Worm (Caenorhabditis elegans): Measurements from ENCODE around the gene F25B3.5.

The F25B3.5 gene

ce11 chrV:9582594-9583322, 12.7 kb upstream of the F25B3.5 start, which contains the start of gene rtfo-1 (continued):
- TF ChIP-seq nfya-1 (tag; optimal IDR thresholded peaks at IDR 0.05; ENCODE audit: borderline replicate concordance, insufficient read depth) (no peak), hlh-26 (GFP tag; conservative IDR thresholded peaks at IDR 0.05) (no peak), hlh-12 (tag; optimal IDR thresholded peaks at IDR 0.05) (no peak), lin-54 (GFP tag; optimal IDR thresholded peaks at IDR 0.05) (no peak), F49E8.2 (tag; optimal IDR thresholded peaks at IDR 0.05; ENCODE audit: insufficient read depth) (no peak), egrh-3 (GFP tag; IDR thresholded peaks at IDR 0.05) (no peak), tlf-1 (GFP tag; optimal IDR thresholded peaks at IDR 0.05) (no peak), Y53G8AR.9 (GFP tag; conservative IDR thresholded peaks at IDR 0.05) (no peak), ztf-3 (GFP tag; optimal IDR thresholded peaks at IDR 0.05) (no peak), F23B12.7 (tag; optimal IDR thresholded peaks at IDR 0.05; ENCODE audit: insufficient read depth) (no peak), ceh-40 (GFP tag; IDR thresholded peaks at IDR 0.05) (no peak), die-1 (tag; optimal IDR thresholded peaks at IDR 0.05) (no peak), hrde-1 (tag; optimal IDR thresholded peaks at IDR 0.05; ENCODE audit: borderline replicate concordance) (no peak), madf-3 (GFP tag; IDR thresholded peaks at IDR 0.05) (no peak), akir-1 (GFP tag; optimal IDR thresholded peaks at IDR 0.05) (no peak), ztf-18 (tag; optimal IDR thresholded peaks at IDR 0.05) (peak; percentile 34), chd-7 (tag; optimal IDR thresholded peaks at IDR 0.05) (no peak), ama-1 (optimal IDR thresholded peaks at IDR 0.05) (no peak), ama-1 (GFP tag; optimal IDR thresholded peaks at IDR 0.05) (no peak), atf-7 (tag; optimal IDR thresholded peaks at IDR 0.05) (no peak), ztf-22 (GFP tag; optimal IDR thresholded peaks at IDR 0.05) (no peak), ets-4 (GFP tag; optimal IDR thresholded peaks at IDR 0.05) (no peak), aptf-3 (GFP tag; IDR thresholded peaks at IDR 0.05) (no peak), ceh-91 (GFP tag; IDR thresholded peaks at IDR 0.05) (no peak), C17E4.6 (GFP tag; IDR thresholded peaks at IDR 0.05) (no peak), K11D2.4 (GFP tag; IDR thresholded peaks at IDR 0.05) (no peak), cebp-1 (GFP tag; IDR thresholded peaks at IDR 0.05) (no peak), cebp-1 (tag; optimal IDR thresholded peaks at IDR 0.05) (no peak), lsy-27 (tag; optimal IDR thresholded peaks at IDR 0.05; ENCODE audit: borderline replicate concordance, insufficient read depth) (no peak), K12H6.12 (tag; optimal IDR thresholded peaks at IDR 0.05) (no peak), ceh-58 (GFP tag; IDR thresholded peaks at IDR 0.05) (no peak)

ce11 chrV:9576991-9577390, 6.9 kb upstream of the F25B3.5 start, which contains the start of gene F25B3.2:
Gene F25B3.2 (plus strand): TSS chrV:9577291.
- TF ChIP-seq mel-28 (tag; optimal IDR thresholded peaks at IDR 0.05; ENCODE audit: borderline replicate concordance) (no peak), egl-44 (GFP tag; IDR thresholded peaks at IDR 0.05) (no peak), snpc-1.1 (tag; optimal IDR thresholded peaks at IDR 0.05; ENCODE audit: insufficient read depth) (no peak), F39B2.1 (GFP tag; IDR thresholded peaks at IDR 0.05) (no peak), atf-7 (tag; optimal IDR thresholded peaks at IDR 0.05) (no peak), die-1 (tag; optimal IDR thresholded peaks at IDR 0.05) (no peak), ceh-100 (GFP tag; IDR thresholded peaks at IDR 0.05) (no peak), F10E7.11 (tag; optimal IDR thresholded peaks at IDR 0.05) (no peak), zfh-2 (GFP tag; conservative IDR thresholded peaks at IDR 0.05) (no peak), lin-35 (GFP tag; optimal IDR thresholded peaks at IDR 0.05) (no peak), dox-1 (GFP tag; IDR thresholded peaks at IDR 0.05) (no peak), tlf-1 (GFP tag; optimal IDR thresholded peaks at IDR 0.05) (no peak), ccch-3 (GFP tag; optimal IDR thresholded peaks at IDR 0.05) (no peak), aptf-2 (GFP tag; conservative IDR thresholded peaks at IDR 0.05) (no peak)
